Fruit fly (Drosophila melanogaster) whole organism, embryonic: ENCODE measurements around the gene Nmdar2.

Source experiments
- Ada2b ChIP-seq: fragments of 200-800 bp; sonication (Bioruptor generic); IDR thresholded peaks from 2 replicates; pipeline ENCODE4 v1.3.6; 2022; ENCODE audit warnings: missing biosample characterization, missing genetic modification characterization
- Antp ChIP-seq: fragments of 200-800 bp; sonication (Bioruptor generic); optimal IDR thresholded peaks from 3 replicates; lab custom pipeline; 2016; ENCODE audit warnings: missing biosample characterization, missing genetic modification characterization
- Atf-2 ChIP-seq: fragments of 200-800 bp; sonication (Bioruptor generic); optimal IDR thresholded peaks from 2 replicates; lab custom pipeline; 2016; ENCODE audit warnings: missing biosample characterization, missing genetic modification characterization
- CG10462 ChIP-seq: fragments of 200-800 bp; sonication (Bioruptor generic); optimal IDR thresholded peaks from 2 replicates; lab custom pipeline; 2016; ENCODE audit warnings: missing biosample characterization, missing genetic modification characterization
- CG11456 ChIP-seq: fragments of 200-800 bp; sonication (Bioruptor generic); IDR thresholded peaks from 3 replicates; pipeline ENCODE4 v1.3.6; 2022; ENCODE audit warnings: missing biosample characterization, missing genetic modification characterization
- CG11560 ChIP-seq: fragments of 200-800 bp; sonication (Bioruptor generic); IDR thresholded peaks from 3 replicates; pipeline ENCODE4 v1.3.6; 2022; ENCODE audit warnings: missing biosample characterization, missing genetic modification characterization
- CG12104 ChIP-seq: fragments of 200-800 bp; sonication (Bioruptor generic); optimal IDR thresholded peaks from 3 replicates; lab custom pipeline; 2016; ENCODE audit warnings: missing biosample characterization, missing genetic modification characterization
- CG12391 ChIP-seq: fragments of 200-800 bp; sonication (Bioruptor generic); optimal IDR thresholded peaks from 3 replicates; lab custom pipeline; 2018; ENCODE audit warnings: missing biosample characterization, mild to moderate bottlenecking, missing genetic modification characterization, moderate library complexity
- CG12659 ChIP-seq: fragments of 200-800 bp; sonication (Bioruptor generic); optimal IDR thresholded peaks from 3 replicates; lab custom pipeline; 2017; ENCODE audit warnings: mild to moderate bottlenecking, missing biosample characterization, missing genetic modification reagents, missing genetic modification characterization
- CG13296 ChIP-seq: fragments of 200-800 bp; sonication (Bioruptor generic); optimal IDR thresholded peaks from 3 replicates; lab custom pipeline; 2018; ENCODE audit warnings: missing biosample characterization, mild to moderate bottlenecking, missing genetic modification characterization
- CG14050 ChIP-seq: fragments of 200-800 bp; sonication (Bioruptor generic); IDR thresholded peaks from 3 replicates; pipeline ENCODE4 v1.3.6; 2022; ENCODE audit warnings: missing biosample characterization, missing genetic modification characterization
- CG15514 ChIP-seq: fragments of 200-800 bp; sonication (Bioruptor generic); optimal IDR thresholded peaks from 3 replicates; lab custom pipeline; 2017; ENCODE audit warnings: missing biosample characterization, missing genetic modification characterization, mild to moderate bottlenecking, moderate library complexity, missing genetic modification reagents
- CG18764 ChIP-seq: fragments of 200-800 bp; sonication (Bioruptor generic); optimal IDR thresholded peaks from 3 replicates; lab custom pipeline; 2016; ENCODE audit warnings: missing biosample characterization, missing genetic modification characterization
- CG2129 ChIP-seq: fragments of 200-800 bp; sonication (Bioruptor generic); IDR thresholded peaks from 2 replicates; pipeline ENCODE4 v1.3.6; 2022; ENCODE audit warnings: missing biosample characterization, missing genetic modification characterization; ENCODE audit not compliant: partially characterized antibody
- CG2678 ChIP-seq: fragments of 200-800 bp; sonication (Bioruptor generic); optimal IDR thresholded peaks from 3 replicates; lab custom pipeline; 2019; ENCODE audit warnings: missing biosample characterization, mild to moderate bottlenecking, missing genetic modification characterization, moderate library complexity
- CG31365 ChIP-seq: fragments of 200-800 bp; sonication (Bioruptor generic); optimal IDR thresholded peaks from 2 replicates; lab custom pipeline; 2018; ENCODE audit warnings: missing biosample characterization, mild to moderate bottlenecking, missing genetic modification characterization
- CG3838 ChIP-seq: fragments of 200-800 bp; sonication (Bioruptor generic); optimal IDR thresholded peaks from 3 replicates; lab custom pipeline; 2016; ENCODE audit warnings: missing biosample characterization, missing genetic modification characterization
- CG3847 ChIP-seq: fragments of 200-800 bp; sonication (Bioruptor generic); IDR thresholded peaks from 2 replicates; pipeline ENCODE4 v1.3.6; 2022; ENCODE audit warnings: missing biosample characterization, missing genetic modification characterization
- CG5953 ChIP-seq: fragments of 200-800 bp; sonication (Bioruptor generic); IDR thresholded peaks from 2 replicates; pipeline ENCODE4 v1.3.6; 2022; ENCODE audit warnings: missing biosample characterization, missing genetic modification characterization
- CG7372 ChIP-seq: fragments of 200-800 bp; sonication (Bioruptor generic); IDR thresholded peaks from 2 replicates; pipeline ENCODE4 v1.3.6; 2022; ENCODE audit warnings: missing biosample characterization, missing genetic modification characterization
- CG7839 ChIP-seq: fragments of 200-800 bp; sonication (Bioruptor generic); optimal IDR thresholded peaks from 3 replicates; lab custom pipeline; 2018; ENCODE audit warnings: missing biosample characterization, mild to moderate bottlenecking, missing genetic modification characterization, moderate library complexity
- CG9817 ChIP-seq: fragments of 200-800 bp; sonication (Bioruptor generic); optimal IDR thresholded peaks from 2 replicates; lab custom pipeline; 2018; ENCODE audit warnings: missing biosample characterization, mild to moderate bottlenecking, missing genetic modification characterization, moderate library complexity
- Hmr ChIP-seq: fragments of 200-800 bp; sonication (Bioruptor generic); optimal IDR thresholded peaks from 3 replicates; lab custom pipeline; 2017; ENCODE audit warnings: mild to moderate bottlenecking, missing biosample characterization, missing genetic modification reagents, missing genetic modification characterization
- Lim3 ChIP-seq: fragments of 200-800 bp; sonication (Bioruptor generic); IDR thresholded peaks from 2 replicates; pipeline ENCODE4 v1.3.6; 2022; ENCODE audit warnings: missing biosample characterization, missing genetic modification characterization
- Max ChIP-seq: fragments of 200-800 bp; sonication (Bioruptor generic); optimal IDR thresholded peaks from 2 replicates; lab custom pipeline; 2016; ENCODE audit warnings: missing biosample characterization, mild to moderate bottlenecking, missing genetic modification characterization
- NFAT ChIP-seq: fragments of 200-800 bp; sonication (Bioruptor generic); IDR thresholded peaks from 2 replicates; pipeline ENCODE4 v1.3.6; 2022; ENCODE audit warnings: missing biosample characterization, missing genetic modification characterization
- Six4 ChIP-seq: fragments of 200-800 bp; sonication (Bioruptor generic); optimal IDR thresholded peaks from 2 replicates; lab custom pipeline; 2016; ENCODE audit warnings: missing biosample characterization, missing genetic modification characterization
- Sry-δ ChIP-seq: fragments of 200-800 bp; sonication (Bioruptor generic); optimal IDR thresholded peaks from 2 replicates; lab custom pipeline; 2016; ENCODE audit warnings: missing biosample characterization, missing genetic modification characterization
- Stat92E ChIP-seq, 3 experiments: fragments of >200 bp in 2 of 3; fragments of 200-800 bp in 1 of 3; sonication (Bioruptor generic) in 1 of 3; optimal IDR thresholded peaks; 2 replicates each; lab custom pipeline; 2017 to 2019; ENCODE audit warnings: missing biosample characterization in 3 of 3, missing genetic modification characterization in 3 of 3, mild to moderate bottlenecking in 1 of 3, moderate library complexity in 1 of 3
- ara ChIP-seq: fragments of 200-800 bp; sonication (Bioruptor generic); IDR thresholded peaks from 2 replicates; pipeline ENCODE4 v1.3.6; 2022; ENCODE audit warnings: missing biosample characterization, missing genetic modification characterization
- bbx ChIP-seq: fragments of 200-800 bp; sonication (Bioruptor generic); IDR thresholded peaks from 2 replicates; pipeline ENCODE4 v1.3.6; 2022; ENCODE audit warnings: missing biosample characterization, missing genetic modification characterization; ENCODE audit not compliant: partially characterized antibody
- ci ChIP-seq: fragments of 200-800 bp; sonication (Bioruptor generic); IDR thresholded peaks from 3 replicates; pipeline ENCODE4 v1.3.6; 2022; ENCODE audit warnings: missing biosample characterization, missing genetic modification characterization
- crc ChIP-seq: fragments of 200-800 bp; sonication (Bioruptor generic); optimal IDR thresholded peaks from 2 replicates; lab custom pipeline; 2016; ENCODE audit warnings: missing biosample characterization, missing genetic modification characterization
- dm ChIP-seq: fragments of 200-800 bp; sonication (Bioruptor generic); optimal IDR thresholded peaks from 3 replicates; lab custom pipeline; 2016; ENCODE audit warnings: missing biosample characterization, missing genetic modification characterization
- en ChIP-seq: fragments of 200-800 bp; sonication (Bioruptor generic); optimal IDR thresholded peaks from 2 replicates; lab custom pipeline; 2016; ENCODE audit warnings: missing biosample characterization, missing genetic modification characterization
- grau ChIP-seq: fragments of 200-800 bp; optimal IDR thresholded peaks from 3 replicates; lab custom pipeline; 2019; ENCODE audit warnings: missing biosample characterization, mild to moderate bottlenecking, missing genetic modification characterization, moderate library complexity
- hb ChIP-seq: fragments of 200-800 bp; sonication (Bioruptor generic); IDR thresholded peaks from 3 replicates; pipeline ENCODE4 v1.3.6; 2022; ENCODE audit warnings: missing biosample characterization, missing genetic modification characterization; ENCODE audit not compliant: partially characterized antibody
- her ChIP-seq: fragments of 200-800 bp; sonication (Bioruptor generic); optimal IDR thresholded peaks from 2 replicates; lab custom pipeline; 2016; ENCODE audit warnings: missing biosample characterization, missing genetic modification characterization
- inv ChIP-seq: fragments of 200-800 bp; sonication (Bioruptor generic); IDR thresholded peaks from 2 replicates; pipeline ENCODE4 v1.3.6; 2022; ENCODE audit warnings: missing biosample characterization, missing genetic modification characterization; ENCODE audit not compliant: partially characterized antibody
- mld ChIP-seq: fragments of 200-800 bp; sonication (Bioruptor generic); IDR thresholded peaks from 3 replicates; pipeline ENCODE4 v1.3.6; 2022; ENCODE audit warnings: missing biosample characterization, missing genetic modification characterization; ENCODE audit not compliant: partially characterized antibody
- nmo ChIP-seq: fragments of 200-800 bp; sonication (Bioruptor generic); optimal IDR thresholded peaks from 2 replicates; lab custom pipeline; 2018; ENCODE audit warnings: missing biosample characterization, mild to moderate bottlenecking, missing genetic modification characterization, moderate library complexity
- nom ChIP-seq: fragments of 200-800 bp; sonication (Bioruptor generic); optimal IDR thresholded peaks from 2 replicates; lab custom pipeline; 2017; ENCODE audit warnings: missing biosample characterization, missing genetic modification characterization, mild to moderate bottlenecking, moderate library complexity, missing genetic modification reagents
- onecut ChIP-seq: fragments of 200-800 bp; sonication (Bioruptor generic); IDR thresholded peaks from 2 replicates; pipeline ENCODE4 v1.3.6; 2022; ENCODE audit warnings: missing biosample characterization, missing genetic modification characterization
- otp ChIP-seq: fragments of 200-800 bp; sonication (Bioruptor generic); IDR thresholded peaks from 3 replicates; pipeline ENCODE4, ENCODE4 v1.3.6; 2022; ENCODE audit warnings: missing biosample characterization, missing genetic modification characterization
- sna ChIP-seq: fragments of 200-800 bp; sonication (Bioruptor generic); IDR thresholded peaks from 2 replicates; pipeline ENCODE4 v1.3.6; 2022; ENCODE audit warnings: missing biosample characterization, missing genetic modification characterization; ENCODE audit not compliant: partially characterized antibody
- sob ChIP-seq: fragments of 200-800 bp; sonication (Bioruptor generic); IDR thresholded peaks from 2 replicates; pipeline ENCODE4 v1.3.6; 2022; ENCODE audit warnings: missing biosample characterization, missing genetic modification characterization
- ssp ChIP-seq: fragments of 200-800 bp; sonication (Bioruptor generic); IDR thresholded peaks from 2 replicates; pipeline ENCODE4 v1.3.6; 2022; ENCODE audit warnings: missing biosample characterization, missing genetic modification characterization
- stc ChIP-seq: fragments of 200-800 bp; sonication (Bioruptor generic); IDR thresholded peaks from 2 replicates; pipeline ENCODE4 v1.3.6; 2022; ENCODE audit warnings: missing biosample characterization, missing genetic modification characterization
- tap ChIP-seq: fragments of 200-800 bp; optimal IDR thresholded peaks from 3 replicates; lab custom pipeline; 2019; ENCODE audit warnings: missing biosample characterization, mild to moderate bottlenecking, missing genetic modification characterization, moderate library complexity
- vfl ChIP-seq: fragments of 200-800 bp; sonication (Bioruptor generic); optimal IDR thresholded peaks from 2 replicates; lab custom pipeline; 2016; ENCODE audit warnings: missing biosample characterization, missing genetic modification characterization
- zen ChIP-seq: fragments of 200-800 bp; sonication (Bioruptor generic); optimal IDR thresholded peaks from 3 replicates; lab custom pipeline; 2018; ENCODE audit warnings: missing biosample characterization, mild to moderate bottlenecking, missing genetic modification characterization, moderate library complexity

The Nmdar2 gene

dm6 chrX:1517618-1518017 lies 10.0 kb upstream of the Nmdar2 start (continued):
- TF ChIP-seq CG2678 (tag; lab: Kevin White, UChicago) (peak; percentile 36), Six4 (GFP tag; lab: Kevin White, UChicago) (peak; percentile 34), nmo (GFP tag; lab: Kevin White, UChicago) (no peak), stc (GFP tag; lab: Robert Waterston, UW) (0 out of 2 replicates have a peak, but pooled peaks have one; percentile 7), NFAT (GFP tag; lab: Robert Waterston, UW) (peak; percentile 63), Sry-δ (peak; percentile 86), CG10462 (GFP tag; lab: Kevin White, UChicago) (peak; percentile 90), CG11456 (GFP tag; lab: Robert Waterston, UW) (peak; percentile 26; the same call in 1 of the 3 replicates), CG9817 (peak; percentile 31), bbx (GFP tag; lab: Robert Waterston, UW) (peak; percentile 94), en (GFP tag; lab: Kevin White, UChicago) (peak; percentile 1), CG5953 (GFP tag; lab: Robert Waterston, UW) (no peak), otp (GFP tag; lab: Robert Waterston, UW) (peak; percentile 53; the same call in 1 of the 3 replicates), mld (GFP tag; lab: Robert Waterston, UW) (peak; percentile 89), CG14050 (GFP tag; lab: Robert Waterston, UW) (no peak), Ada2b (GFP tag; lab: Robert Waterston, UW) (no peak), Atf-2 (GFP tag; lab: Kevin White, UChicago) (peak; percentile 5), Hmr (GFP tag; lab: Kevin White, UChicago) (peak; percentile 42), CG11560 (no peak), zen (tag; lab: Kevin White, UChicago) (peak; percentile 14), CG12391 (tag; lab: Kevin White, UChicago) (peak; percentile 58), CG12659 (GFP tag; lab: Kevin White, UChicago) (peak; percentile 43), CG13296 (GFP tag; lab: Kevin White, UChicago) (peak; percentile 30), Lim3 (no peak), CG31365 (tag; lab: Kevin White, UChicago) (no peak), nom (GFP tag; lab: Kevin White, UChicago) (no peak), ara (GFP tag; lab: Robert Waterston, UW) (no peak), onecut (GFP tag; lab: Robert Waterston, UW) (peak; percentile 35; the same call in 1 of the 2 replicates), tap (tag; lab: Kevin White, UChicago) (no peak), Stat92E (GFP tag; optimal IDR thresholded peaks at IDR 0.05; lab: Kevin White, UChicago) (peak in 1 of 3 experiments; percentile 60), CG7372 (no peak), her (GFP tag; lab: Kevin White, UChicago) (peak; percentile 62), Max (GFP tag; lab: Kevin White, UChicago) (no peak), CG7839 (tag; lab: Kevin White, UChicago) (peak; percentile 24), hb (GFP tag; lab: Robert Waterston, UW) (peak; percentile 84), CG18764 (GFP tag; lab: Kevin White, UChicago) (no peak), CG3847 (no peak), vfl (GFP tag; lab: Kevin White, UChicago) (peak; percentile 5), ssp (no peak), CG2129 (GFP tag; lab: Robert Waterston, UW) (peak; percentile 88), ci (peak; percentile 53; the same call in 1 of the 3 replicates), crc (GFP tag; lab: Kevin White, UChicago) (no peak), Antp (peak; percentile 37), dm (peak; percentile 7), inv (GFP tag; lab: Robert Waterston, UW) (peak; percentile 86), sob (GFP tag; lab: Robert Waterston, UW) (peak; percentile 75), sna (peak; percentile 96), CG3838 (GFP tag; lab: Kevin White, UChicago) (no peak), CG12104 (GFP tag; lab: Kevin White, UChicago) (no peak), CG15514 (GFP tag; lab: Kevin White, UChicago) (peak; percentile 44), grau (tag; lab: Kevin White, UChicago) (peak; percentile 49)
